Worm (Caenorhabditis elegans) whole organism, young adult: ENCODE measurements around the gene C30A5.16.

Source experiments
- D2030.7 ChIP-seq: fragments of 200-800 bp; sonication (Bioruptor generic); IDR thresholded peaks from 2 replicates; pipeline ENCODE4 v1.3.6; 2022; ENCODE audit warnings: missing genetic modification reagents, missing genetic modification characterization, missing compliant biosample characterization
- F49E8.2 ChIP-seq: sonication (generic microtip); optimal IDR thresholded peaks from 3 replicates; lab custom pipeline; 2017; ENCODE audit warnings: missing genetic modification characterization, mild to moderate bottlenecking, missing compliant biosample characterization, antibody characterized with exemption, moderate library complexity; ENCODE audit not compliant: insufficient read depth
- F52B5.7 ChIP-seq: sonication (generic microtip); optimal IDR thresholded peaks from 2 replicates; lab custom pipeline; 2016; ENCODE audit warnings: mild to moderate bottlenecking, missing genetic modification characterization, missing compliant biosample characterization
- Y53F4B.3 ChIP-seq: fragments of 200-800 bp; sonication (Bioruptor generic); IDR thresholded peaks from 2 replicates; pipeline ENCODE4 v1.3.6; 2022; ENCODE audit warnings: missing genetic modification reagents, missing genetic modification characterization, missing compliant biosample characterization
- Y53G8AR.9 ChIP-seq: fragments of 200-800 bp; sonication (Bioruptor generic); conservative IDR thresholded peaks from 2 replicates; pipeline ENCODE4 v1.3.6; 2022; ENCODE audit warnings: missing genetic modification reagents, missing genetic modification characterization, missing compliant biosample characterization
- Y67H2A.10 ChIP-seq: fragments of 200-800 bp; sonication (Bioruptor generic); conservative IDR thresholded peaks from 2 replicates; pipeline ENCODE4 v1.3.6; 2022; ENCODE audit warnings: missing genetic modification reagents, missing genetic modification characterization, missing compliant biosample characterization
- dpl-1 ChIP-seq: fragments of 150-350 bp; optimal IDR thresholded peaks from 2 replicates; lab custom pipeline; 2014; ENCODE audit warnings: missing biosample characterization, missing genetic modification reagents, missing genetic modification characterization
- him-1 ChIP-seq: sonication (generic microtip); optimal IDR thresholded peaks from 2 replicates; lab custom pipeline; 2016; ENCODE audit warnings: missing genotype, missing genetic modification reagents, missing genetic modification characterization, missing compliant biosample characterization
- hlh-12 ChIP-seq: sonication (generic microtip); optimal IDR thresholded peaks from 2 replicates; lab custom pipeline; 2016; ENCODE audit warnings: missing genetic modification characterization, missing compliant biosample characterization
- lin-54 ChIP-seq: fragments of 200-800 bp; sonication (Bioruptor generic); optimal IDR thresholded peaks from 2 replicates; lab custom pipeline; 2018; ENCODE audit warnings: mild to moderate bottlenecking, missing genetic modification characterization, missing compliant biosample characterization
- lir-1 ChIP-seq: fragments of 200-800 bp; sonication (Bioruptor generic); conservative IDR thresholded peaks from 2 replicates; pipeline ENCODE4 v1.3.6; 2022; ENCODE audit warnings: missing genetic modification reagents, missing genetic modification characterization, missing compliant biosample characterization
- pha-4 ChIP-seq: fragments of 150-350 bp; sonication (generic microtip); optimal IDR thresholded peaks from 2 replicates; lab custom pipeline; 2014; ENCODE audit warnings: missing biosample characterization, missing genetic modification reagents, missing genetic modification characterization
- ztf-22 ChIP-seq: fragments of 200-800 bp; sonication (Bioruptor generic); optimal IDR thresholded peaks from 2 replicates; lab custom pipeline; 2018; ENCODE audit warnings: mild to moderate bottlenecking, missing genetic modification characterization, moderate library complexity, missing compliant biosample characterization

ce11 chrIII:8235880-8236279, 17.9 kb downstream of the C30A5.16 start, which contains the start of gene C02F5.5:
- no peak for TF ChIP-seq Y53G8AR.9
- no peak for TF ChIP-seq F49E8.2
- no peak for TF ChIP-seq F52B5.7 (tag; lab: Kevin White, UChicago)
- no peak for TF ChIP-seq hlh-12
- TF ChIP-seq lin-54 = no peak
- no peak for TF ChIP-seq ztf-22
- no peak for TF ChIP-seq D2030.7 (GFP tag; lab: Robert Waterston, UW)
- no peak for TF ChIP-seq lir-1 (GFP tag; lab: Robert Waterston, UW)
- TF ChIP-seq Y67H2A.10 (GFP tag; lab: Robert Waterston, UW) = no peak
- TF ChIP-seq pha-4 = no peak
- no peak for TF ChIP-seq Y53F4B.3
- TF ChIP-seq dpl-1 = no peak
- no peak for TF ChIP-seq him-1 (tag; lab: Kevin White, UChicago)
